Worm (Caenorhabditis elegans): ENCODE measurements around the gene rab-37.

- TF ChIP-seq ceh-31 (tag; optimal IDR thresholded peaks at IDR 0.05) = no peak
- no peak for TF ChIP-seq unc-55 (GFP tag; optimal IDR thresholded peaks at IDR 0.05)
- no peak for TF ChIP-seq ama-1 (optimal IDR thresholded peaks at IDR 0.05)
- TF ChIP-seq fkh-6 (tag; optimal IDR thresholded peaks at IDR 0.05) = no peak
- TF ChIP-seq ceh-45 (GFP tag; IDR thresholded peaks at IDR 0.05) = no peak
- no peak for TF ChIP-seq unc-86 (tag; optimal IDR thresholded peaks at IDR 0.05)
- no peak for TF ChIP-seq sdc-2 (tag; optimal IDR thresholded peaks at IDR 0.05)
- no peak for TF ChIP-seq dmd-4 (tag; optimal IDR thresholded peaks at IDR 0.05; ENCODE audit: borderline replicate concordance)
- no peak for TF ChIP-seq K02D7.2 (tag; optimal IDR thresholded peaks at IDR 0.05)
- TF ChIP-seq rnt-1 (tag; optimal IDR thresholded peaks at IDR 0.05) = no peak
- no peak for TF ChIP-seq ets-4 (tag; optimal IDR thresholded peaks at IDR 0.05)
- no peak for TF ChIP-seq T23F11.4 (GFP tag; optimal IDR thresholded peaks at IDR 0.05)
- TF ChIP-seq F13H6.1 (tag; optimal IDR thresholded peaks at IDR 0.05) = no peak
- TF ChIP-seq ref-2 (tag; optimal IDR thresholded peaks at IDR 0.05) = no peak
Measured at ce11 chrX:4186656-4187055, 49.0 kb downstream of the rab-37 start, which contains the start of gene mrp-6.

Measured in whole organism, late embryonic.